Worm (Caenorhabditis elegans): ENCODE results near the gene C55A6.4.
"Not testable (repeated sequence)": the region's sequence is repeated elsewhere in the genome, so short reads cannot be mapped to it uniquely, and the experiment has no call there.

The C55A6.4 gene

DNA sequence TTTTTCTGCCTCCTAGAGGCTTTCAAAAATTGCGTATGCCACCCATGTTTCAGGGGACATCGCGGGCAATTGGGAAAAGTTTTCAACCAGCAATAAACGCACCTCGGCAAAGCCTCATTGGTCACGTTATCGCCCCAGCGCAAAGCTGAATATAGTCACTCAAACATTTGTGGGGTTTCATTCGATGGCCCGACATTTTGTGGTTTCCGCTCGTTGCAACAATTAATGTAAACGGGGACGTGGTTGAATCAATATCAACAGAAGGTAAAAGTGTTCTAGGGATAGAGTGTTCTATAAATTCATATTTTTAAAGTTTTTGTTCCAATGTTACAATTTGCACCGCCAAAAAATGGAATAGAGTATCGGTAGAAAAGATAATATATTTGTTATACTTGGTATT, 29.4 kb downstream of the C55A6.4 start:
- TF ChIP-seq nfya-1 (tag; optimal IDR thresholded peaks at IDR 0.05) (no peak), dmd-4 (tag; optimal IDR thresholded peaks at IDR 0.05; ENCODE audit: borderline replicate concordance) (no peak), pha-4 (tag; optimal IDR thresholded peaks at IDR 0.05) (no peak), pros-1 (tag; optimal IDR thresholded peaks at IDR 0.05) (no peak), nhr-11 (tag; optimal IDR thresholded peaks at IDR 0.05) (no peak), hlh-30 (tag; optimal IDR thresholded peaks at IDR 0.05; ENCODE audit: insufficient read depth) (no peak), ceh-6 (GFP tag; optimal IDR thresholded peaks at IDR 0.05) (no peak), ttx-3 (tag; optimal IDR thresholded peaks at IDR 0.05) (no peak), tbx-2 (tag; optimal IDR thresholded peaks at IDR 0.05) (no peak), gmeb-2 (tag; optimal IDR thresholded peaks at IDR 0.05) (no peak), pqm-1 (tag; optimal IDR thresholded peaks at IDR 0.05) (no peak), pag-3 (tag; optimal IDR thresholded peaks at IDR 0.05; ENCODE audit: borderline replicate concordance) (no peak), ama-1 (optimal IDR thresholded peaks at IDR 0.05) (no peak), sox-2 (GFP tag; IDR thresholded peaks at IDR 0.05) (no peak), hlh-6 (tag; optimal IDR thresholded peaks at IDR 0.05) (no peak), ref-2 (tag; optimal IDR thresholded peaks at IDR 0.05) (no peak), madf-2 (tag; optimal IDR thresholded peaks at IDR 0.05) (no peak), elt-4 (tag; optimal IDR thresholded peaks at IDR 0.05) (no peak), dve-1 (tag; optimal IDR thresholded peaks at IDR 0.05) (no peak), mec-3 (tag; optimal IDR thresholded peaks at IDR 0.05; ENCODE audit: borderline replicate concordance) (no peak)

DNA sequence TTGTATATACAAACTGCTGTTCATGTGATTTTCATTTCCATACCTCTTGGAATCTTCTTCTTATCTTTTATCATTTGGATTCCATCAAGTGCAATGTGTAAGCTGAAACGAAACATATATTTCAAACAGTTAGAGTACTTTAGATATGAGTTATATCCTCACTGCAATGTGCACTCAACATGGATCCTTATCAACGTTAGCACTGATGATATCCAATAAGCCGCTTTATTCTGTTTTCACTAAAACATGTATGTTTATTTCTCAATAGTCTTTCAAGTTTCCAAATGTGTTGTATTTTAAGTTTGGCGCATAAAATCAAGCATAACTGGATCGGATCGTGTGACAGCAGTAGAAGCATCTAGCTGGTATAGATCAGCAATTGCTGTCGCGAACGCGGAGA, 31.0 kb downstream of the C55A6.4 start, which contains the start of gene T11F9.10:
TSS of gene T11F9.10 (plus strand) at position 301 of the 400 bp plus-strand sequence.
- TF ChIP-seq ceh-48 (tag; optimal IDR thresholded peaks at IDR 0.05) (no peak), mec-3 (tag; optimal IDR thresholded peaks at IDR 0.05; ENCODE audit: borderline replicate concordance) (no peak)

DNA sequence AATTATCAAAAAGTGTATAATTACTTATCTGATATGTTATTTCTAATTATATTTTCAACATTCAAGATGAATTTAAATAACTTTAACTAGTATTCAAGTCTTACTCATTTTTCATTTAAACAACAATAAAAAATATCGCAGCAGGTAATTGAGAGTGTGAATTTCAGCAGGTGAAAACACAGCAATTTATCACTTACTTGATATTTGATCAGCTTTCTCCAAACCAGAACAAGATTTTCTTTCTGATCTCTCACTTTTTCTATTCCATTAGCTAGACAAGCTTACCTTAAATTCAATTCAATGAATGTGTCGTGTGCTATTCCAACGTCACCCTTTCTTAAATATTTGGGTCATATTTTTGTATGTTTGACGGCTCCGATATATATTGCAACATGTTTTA, 32.1 kb downstream of the C55A6.4 start, which contains the start of gene srh-1:
TSS of gene srh-1 (plus strand) at position 301 of the 400 bp plus-strand sequence.
- TF ChIP-seq syd-9 (tag; optimal IDR thresholded peaks at IDR 0.05) = no peak
- TF ChIP-seq elt-2 (tag; optimal IDR thresholded peaks at IDR 0.05) = no peak
- TF ChIP-seq fkh-10 (GFP tag; optimal IDR thresholded peaks at IDR 0.05) = no peak
- TF ChIP-seq sdc-2 (tag; optimal IDR thresholded peaks at IDR 0.05) = no peak

DNA sequence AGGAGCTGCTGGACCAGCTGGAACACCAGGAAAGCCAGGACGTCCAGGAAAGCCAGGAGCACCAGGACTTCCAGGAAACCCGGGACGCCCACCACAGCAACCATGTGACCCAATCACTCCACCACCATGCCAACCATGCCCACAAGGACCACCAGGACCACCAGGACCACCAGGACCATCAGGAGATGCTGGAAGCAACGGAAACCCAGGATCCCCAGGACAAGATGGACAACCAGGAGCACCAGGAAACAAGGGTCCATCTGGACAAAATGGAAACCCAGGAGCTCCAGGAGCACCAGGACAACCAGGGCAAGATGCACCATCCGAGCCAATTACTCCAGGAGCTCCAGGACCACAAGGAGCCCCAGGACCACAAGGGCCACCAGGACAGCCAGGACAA, 33.3 kb downstream of the C55A6.4 start:
- TF ChIP-seq eyg-1 (tag; optimal IDR thresholded peaks at IDR 0.05) (no peak), fax-1 (tag; optimal IDR thresholded peaks at IDR 0.05) (no peak), sox-4 (tag; optimal IDR thresholded peaks at IDR 0.05) (no peak), dve-1 (tag; optimal IDR thresholded peaks at IDR 0.05) (no peak), pqm-1 (tag; optimal IDR thresholded peaks at IDR 0.05) (no peak), ceh-22 (tag; optimal IDR thresholded peaks at IDR 0.05) (no peak), odd-2 (tag; optimal IDR thresholded peaks at IDR 0.05) (no peak), C38D4.7 (GFP tag; optimal IDR thresholded peaks at IDR 0.05) (no peak), hlh-13 (GFP tag; optimal IDR thresholded peaks at IDR 0.05) (no peak)

DNA sequence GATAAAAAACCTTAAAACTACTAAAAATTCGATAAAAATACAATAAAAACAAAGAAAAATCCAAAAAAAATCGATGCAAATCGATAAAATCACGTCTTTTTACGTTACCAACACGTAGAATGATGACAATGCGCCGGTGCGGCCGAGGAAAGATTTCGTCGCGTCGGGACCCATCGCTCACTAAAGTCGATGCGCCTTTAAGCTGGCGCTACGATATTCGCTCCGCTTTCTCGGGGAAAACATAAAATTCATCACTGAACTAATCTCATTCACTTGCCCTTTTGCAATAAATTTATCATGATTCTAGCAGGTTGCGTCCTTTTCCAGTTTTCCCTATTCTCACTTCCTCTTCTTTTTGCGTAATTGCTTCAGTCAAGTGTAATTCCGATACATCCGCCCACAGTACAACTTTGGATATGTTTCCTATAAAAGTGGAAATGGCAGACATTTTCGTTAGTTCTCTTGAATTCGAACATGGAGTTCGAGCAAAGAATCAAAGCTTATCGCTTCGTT, 34.1 kb downstream of the C55A6.4 start, which contains the start of gene col-157:
TSS of gene col-157 (plus strand) at position 463 of the 513 bp plus-strand sequence.
- TF ChIP-seq ceh-18 (tag; optimal IDR thresholded peaks at IDR 0.05); ceh-14 (tag; optimal IDR thresholded peaks at IDR 0.05); ceh-6 (GFP tag; optimal IDR thresholded peaks at IDR 0.05): not testable (repeated sequence)
